Worm (Caenorhabditis elegans) whole organism, late embryonic: ENCODE measurements around the gene srh-85.

Experiments
- C38D4.7 ChIP-seq: fragments of 200-800 bp; sonication (Bioruptor generic); optimal IDR thresholded peaks from 2 replicates; lab custom pipeline; 2018; ENCODE audit warnings: mild to moderate bottlenecking, missing genetic modification characterization, moderate library complexity, missing compliant biosample characterization
- F13H6.1 ChIP-seq: sonication (generic microtip); optimal IDR thresholded peaks from 2 replicates; lab custom pipeline; 2016; ENCODE audit warnings: missing genetic modification characterization, missing compliant biosample characterization
- K02D7.2 ChIP-seq: sonication (generic microtip); optimal IDR thresholded peaks from 2 replicates; lab custom pipeline; 2017; ENCODE audit warnings: mild to moderate bottlenecking, missing genetic modification characterization, missing compliant biosample characterization
- Y22D7AL.16 ChIP-seq: sonication (generic microtip); optimal IDR thresholded peaks from 2 replicates; lab custom pipeline; 2016; ENCODE audit warnings: missing genetic modification characterization, missing compliant biosample characterization
- ama-1 ChIP-seq: fragments of 150-350 bp; optimal IDR thresholded peaks from 2 replicates; lab custom pipeline; 2014
- ceh-2 ChIP-seq: sonication (generic microtip); optimal IDR thresholded peaks from 2 replicates; lab custom pipeline; 2016; ENCODE audit warnings: missing genotype, missing genetic modification characterization, missing compliant biosample characterization
- ceh-30 ChIP-seq: fragments of 150-350 bp; optimal IDR thresholded peaks from 2 replicates; lab custom pipeline; 2014; ENCODE audit warnings: missing biosample characterization, missing genetic modification characterization
- ceh-34 ChIP-seq: sonication (generic microtip); optimal IDR thresholded peaks from 2 replicates; lab custom pipeline; 2016; ENCODE audit warnings: mild to moderate bottlenecking, missing genetic modification characterization, missing compliant biosample characterization
- ceh-48 ChIP-seq: sonication (generic microtip); optimal IDR thresholded peaks from 2 replicates; lab custom pipeline; 2016; ENCODE audit warnings: missing genetic modification characterization, inconsistent platforms, missing compliant biosample characterization
- ceh-9 ChIP-seq: sonication (generic microtip); optimal IDR thresholded peaks from 2 replicates; lab custom pipeline; 2016; ENCODE audit warnings: mild to moderate bottlenecking, missing genetic modification characterization, inconsistent platforms, missing compliant biosample characterization
- elt-2 ChIP-seq: sonication (generic microtip); optimal IDR thresholded peaks from 2 replicates; lab custom pipeline; 2016; ENCODE audit warnings: missing genetic modification reagents, missing genetic modification characterization, missing compliant biosample characterization
- fax-1 ChIP-seq: sonication (generic microtip); optimal IDR thresholded peaks from 2 replicates; lab custom pipeline; 2016; ENCODE audit warnings: missing genotype, missing genetic modification characterization, missing compliant biosample characterization
- fkh-6 ChIP-seq: sonication (generic microtip); optimal IDR thresholded peaks from 2 replicates; lab custom pipeline; 2016; ENCODE audit warnings: missing genetic modification characterization, missing compliant biosample characterization
- hlh-13 ChIP-seq: fragments of 200-800 bp; sonication (Bioruptor generic); optimal IDR thresholded peaks from 2 replicates; lab custom pipeline; 2018; ENCODE audit warnings: mild to moderate bottlenecking, missing genetic modification characterization, missing compliant biosample characterization
- hlh-15 ChIP-seq: sonication (generic microtip); optimal IDR thresholded peaks from 2 replicates; lab custom pipeline; 2016; ENCODE audit warnings: missing genetic modification characterization, missing compliant biosample characterization
- hlh-6 ChIP-seq: sonication (generic microtip); optimal IDR thresholded peaks from 2 replicates; lab custom pipeline; 2016; ENCODE audit warnings: missing genotype, missing genetic modification characterization, missing compliant biosample characterization
- hlh-8 ChIP-seq: sonication (generic microtip); optimal IDR thresholded peaks from 2 replicates; lab custom pipeline; 2016; ENCODE audit warnings: missing genotype, missing genetic modification characterization, missing compliant biosample characterization
- pag-3 ChIP-seq: sonication (generic microtip); optimal IDR thresholded peaks from 2 replicates; lab custom pipeline; 2016; ENCODE audit warnings: missing compliant biosample characterization, missing genetic modification characterization, borderline replicate concordance
- pha-2 ChIP-seq: sonication (generic microtip); optimal IDR thresholded peaks from 2 replicates; lab custom pipeline; 2017; ENCODE audit warnings: mild to moderate bottlenecking, missing genetic modification characterization, missing compliant biosample characterization
- pha-4 ChIP-seq: fragments of 150-350 bp; optimal IDR thresholded peaks from 2 replicates; lab custom pipeline; 2018; ENCODE audit warnings: missing biosample characterization, missing genetic modification reagents, missing genetic modification characterization
- pqm-1 ChIP-seq: sonication (generic microtip); optimal IDR thresholded peaks from 2 replicates; lab custom pipeline; 2016; ENCODE audit warnings: missing genetic modification characterization, missing compliant biosample characterization
- pros-1 ChIP-seq: fragments of 150-350 bp; optimal IDR thresholded peaks from 2 replicates; lab custom pipeline; 2014; ENCODE audit warnings: missing biosample characterization, missing genetic modification reagents, missing genetic modification characterization
- ref-2 ChIP-seq: sonication (generic microtip); optimal IDR thresholded peaks from 2 replicates; lab custom pipeline; 2016; ENCODE audit warnings: missing genetic modification characterization, missing compliant biosample characterization
- rnt-1 ChIP-seq: sonication (generic microtip); optimal IDR thresholded peaks from 2 replicates; lab custom pipeline; 2016; ENCODE audit warnings: missing genetic modification characterization, missing compliant biosample characterization
- sdc-2 ChIP-seq: sonication (generic microtip); optimal IDR thresholded peaks from 2 replicates; lab custom pipeline; 2016; ENCODE audit warnings: missing genotype, missing genetic modification characterization, missing compliant biosample characterization
- sox-2 ChIP-seq: fragments of 200-800 bp; sonication (Bioruptor generic); IDR thresholded peaks from 2 replicates; pipeline ENCODE4 v1.3.6; 2022; ENCODE audit warnings: missing genetic modification reagents, missing genetic modification characterization, missing compliant biosample characterization
- tbx-2 ChIP-seq: sonication (generic microtip); optimal IDR thresholded peaks from 2 replicates; lab custom pipeline; 2016; ENCODE audit warnings: missing genetic modification characterization, missing compliant biosample characterization
- unc-3 ChIP-seq, 2 experiments: fragments of 200-800 bp in 1 of 2; sonication (Bioruptor generic) in 1 of 2; sonication (generic microtip) in 1 of 2; conservative IDR thresholded peaks in 1 of 2; optimal IDR thresholded peaks in 1 of 2; 2 replicates each; pipeline versions ENCODE4 v1.3.6 to Lab custom; 2016 to 2022; ENCODE audit warnings: missing compliant biosample characterization in 2 of 2, missing genetic modification characterization in 2 of 2, missing genetic modification reagents in 1 of 2
- unc-42 ChIP-seq: sonication (generic microtip); optimal IDR thresholded peaks from 2 replicates; lab custom pipeline; 2016; ENCODE audit warnings: missing genotype, missing genetic modification characterization, missing compliant biosample characterization
- unc-55 ChIP-seq: sonication (generic microtip); optimal IDR thresholded peaks from 2 replicates; lab custom pipeline; 2017; ENCODE audit warnings: missing biosample characterization, missing genetic modification reagents, missing genetic modification characterization
- unc-86 ChIP-seq: sonication (generic microtip); optimal IDR thresholded peaks from 2 replicates; lab custom pipeline; 2016; ENCODE audit warnings: missing genetic modification characterization, missing compliant biosample characterization
- ztf-16 ChIP-seq: sonication (generic microtip); optimal IDR thresholded peaks from 2 replicates; lab custom pipeline; 2017; ENCODE audit warnings: missing genetic modification characterization, missing compliant biosample characterization

The srh-85 gene

DNA sequence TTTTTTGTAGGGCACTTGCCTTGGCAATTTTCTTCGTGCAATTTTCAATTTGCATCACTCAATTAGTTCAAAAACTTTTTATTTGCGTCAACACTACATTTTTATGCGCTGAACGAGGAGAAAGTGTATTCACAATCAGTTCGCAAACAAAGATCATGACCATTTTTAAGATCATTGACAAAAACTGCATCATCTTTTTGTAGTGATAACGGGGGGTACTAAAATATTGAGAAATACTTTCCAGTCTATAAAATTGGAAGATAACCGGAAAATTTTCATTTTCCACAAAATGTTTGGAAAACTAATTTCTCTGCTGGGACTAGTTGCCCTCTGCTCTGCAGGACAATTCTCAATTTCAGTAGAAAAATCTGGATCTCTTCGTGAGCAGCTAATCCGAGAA lies 37.0 kb upstream of the srh-85 start, which contains the start of gene asp-8:
Gene asp-8, plus strand, starts transcription at position 276 of the 400 bp plus-strand sequence.
- TF ChIP-seq Y22D7AL.16 (tag; lab: Kevin White, UChicago) (no peak), K02D7.2 (tag; lab: Kevin White, UChicago) (no peak), ceh-48 (tag; lab: Kevin White, UChicago) (no peak), pha-4 (tag; lab: Kevin White, UChicago) (no peak), ceh-34 (tag; lab: Kevin White, UChicago) (no peak), C38D4.7 (GFP tag; lab: Kevin White, UChicago) (no peak), sox-2 (GFP tag; lab: Robert Waterston, UW) (no peak), pag-3 (tag; lab: Kevin White, UChicago) (no peak), sdc-2 (no peak), ceh-9 (tag; lab: Kevin White, UChicago) (no peak), elt-2 (tag; lab: Kevin White, UChicago) (no peak), unc-3 (GFP tag; conservative IDR thresholded peaks at IDR 0.05; lab: Robert Waterston, UW) (no peak), unc-3 (tag; optimal IDR thresholded peaks at IDR 0.05; lab: Kevin White, UChicago) (no peak), hlh-15 (tag; lab: Kevin White, UChicago) (no peak), pqm-1 (tag; lab: Kevin White, UChicago) (no peak), pros-1 (tag; lab: Kevin White, UChicago) (no peak), ref-2 (tag; lab: Kevin White, UChicago) (no peak), fax-1 (tag; lab: Kevin White, UChicago) (no peak), unc-86 (no peak)

DNA sequence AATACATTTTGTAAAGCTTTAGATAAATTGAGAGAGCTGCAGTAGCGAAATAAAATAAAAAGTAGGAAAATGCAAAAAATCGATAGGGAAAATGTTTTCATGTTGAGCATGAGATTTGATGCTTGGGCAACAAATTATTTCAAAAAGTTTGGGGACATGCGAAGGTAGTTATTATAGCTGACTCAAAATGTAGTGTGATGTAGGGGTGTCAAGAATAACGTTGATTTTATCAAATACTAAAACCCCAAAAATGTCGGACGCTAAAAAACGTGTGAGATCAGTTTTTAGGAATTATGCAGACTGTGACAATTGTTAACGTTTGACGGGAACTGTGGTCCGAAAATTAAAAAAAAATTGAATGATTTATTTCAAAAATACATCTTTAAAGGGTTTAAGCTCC lies 34.0 kb upstream of the srh-85 start, which contains the start of gene irld-12:
Gene irld-12, minus strand, starts transcription at position 101 of the 400 bp plus-strand sequence.
- TF ChIP-seq ceh-9 (tag; lab: Kevin White, UChicago): no peak
- TF ChIP-seq tbx-2 (tag; lab: Kevin White, UChicago): no peak
- TF ChIP-seq hlh-8 (tag; lab: Kevin White, UChicago): no peak
- TF ChIP-seq pha-4 (tag; lab: Kevin White, UChicago): no peak
- no peak for TF ChIP-seq ama-1
- TF ChIP-seq ztf-16 (tag; lab: Kevin White, UChicago): no peak
- no peak for TF ChIP-seq ceh-30 (tag; lab: Kevin White, UChicago)
- no peak for TF ChIP-seq pag-3 (tag; lab: Kevin White, UChicago)
- TF ChIP-seq unc-55: no peak
- no peak for TF ChIP-seq F13H6.1

DNA sequence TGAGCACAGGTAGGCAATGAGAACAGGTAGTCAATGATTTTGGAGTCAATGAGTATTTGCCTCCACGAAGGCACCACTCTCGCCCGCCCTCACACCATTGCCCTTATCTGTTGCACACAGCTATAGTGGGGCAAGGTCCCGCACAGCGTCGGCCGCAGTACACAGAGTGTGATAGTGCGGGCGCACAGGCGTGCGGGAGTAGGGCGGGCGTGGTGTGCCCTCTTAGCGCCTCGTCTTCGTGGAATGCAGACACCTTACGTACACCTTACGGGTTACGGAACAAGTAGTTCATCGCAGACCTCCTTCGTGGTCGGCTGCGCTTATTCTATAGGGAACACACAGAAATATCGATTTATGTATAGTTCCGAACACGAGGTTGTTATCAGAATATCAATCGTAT lies 30.6 kb upstream of the srh-85 start:
- TF ChIP-seq unc-86: no peak

DNA sequence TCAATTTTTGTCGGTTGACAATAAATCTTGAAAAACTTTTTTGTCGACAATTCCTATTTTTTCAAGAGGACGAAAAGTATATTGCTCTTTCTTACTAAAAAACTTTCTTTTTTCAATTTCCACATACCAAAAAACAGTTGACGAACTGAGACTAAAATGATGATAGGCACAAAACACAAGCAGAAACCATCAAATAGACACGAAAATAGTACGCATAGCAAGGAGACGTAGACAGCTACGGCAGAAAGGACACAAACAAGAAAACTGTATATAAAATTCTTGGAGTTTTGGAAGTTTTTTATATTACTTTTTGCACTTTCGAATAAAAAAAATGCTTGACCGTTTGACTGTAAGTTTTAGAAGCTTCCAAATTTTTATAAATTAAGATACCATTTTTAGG lies 26.9 kb upstream of the srh-85 start, which contains the start of gene K12D9.1:
Gene K12D9.1, plus strand, starts transcription at position 301 of the 400 bp plus-strand sequence.
- TF ChIP-seq elt-2 (tag; lab: Kevin White, UChicago) (no peak), rnt-1 (tag; lab: Kevin White, UChicago) (no peak)

DNA sequence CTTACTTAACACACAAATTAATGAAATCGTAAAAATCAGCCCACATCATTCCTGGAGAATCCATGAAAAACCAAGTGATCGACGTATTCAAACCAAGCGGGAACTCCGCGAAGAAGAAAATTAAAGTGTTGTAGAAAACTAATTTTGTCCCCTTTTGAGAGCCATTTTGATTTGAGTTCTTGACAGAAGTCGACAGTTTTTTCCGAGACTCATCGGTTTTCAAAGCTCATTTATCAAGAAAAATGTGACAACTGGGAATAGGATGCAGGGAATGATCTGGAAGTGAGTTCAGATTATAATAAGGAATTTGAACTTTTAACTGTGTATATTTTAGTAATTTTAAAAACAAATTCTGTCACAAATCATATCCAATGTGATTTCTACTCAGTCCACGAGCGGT lies 24.1 kb upstream of the srh-85 start, which contains the start of gene srw-135:
Gene srw-135, minus strand, starts transcription at position 101 of the 400 bp plus-strand sequence.
- no peak for TF ChIP-seq pqm-1 (tag; lab: Kevin White, UChicago)
- TF ChIP-seq unc-42 (tag; lab: Kevin White, UChicago): no peak
- no peak for TF ChIP-seq ceh-48 (tag; lab: Kevin White, UChicago)
- no peak for TF ChIP-seq hlh-13 (GFP tag; lab: Kevin White, UChicago)
- no peak for TF ChIP-seq rnt-1 (tag; lab: Kevin White, UChicago)
- TF ChIP-seq ceh-2 (tag; lab: Kevin White, UChicago): no peak
- TF ChIP-seq F13H6.1: no peak
- no peak for TF ChIP-seq pha-4 (tag; lab: Kevin White, UChicago)
- no peak for TF ChIP-seq K02D7.2 (tag; lab: Kevin White, UChicago)
- no peak for TF ChIP-seq fax-1 (tag; lab: Kevin White, UChicago)
- no peak for TF ChIP-seq sox-2 (GFP tag; lab: Robert Waterston, UW)
- no peak for TF ChIP-seq ceh-30 (tag; lab: Kevin White, UChicago)
- no peak for TF ChIP-seq hlh-6
- TF ChIP-seq pha-2: no peak
- no peak for TF ChIP-seq ama-1
- no peak for TF ChIP-seq fkh-6 (tag; lab: Kevin White, UChicago)
